Worm (Caenorhabditis elegans) whole organism, L4/young adult: ENCODE data around the gene fbxb-104.
"Not testable (repeated sequence)": the region's sequence is repeated elsewhere in the genome, so short reads cannot be mapped to it uniquely, and the experiment has no call there.

Source experiments
- W03F9.2 ChIP-seq: fragments of 150-350 bp; optimal IDR thresholded peaks from 2 replicates; lab custom pipeline; 2014; ENCODE audit warnings: missing biosample characterization, missing genetic modification characterization
- dao-5 ChIP-seq: sonication (generic microtip); optimal IDR thresholded peaks from 2 replicates; lab custom pipeline; 2016; ENCODE audit warnings: missing genotype, missing genetic modification characterization, moderate library complexity, missing compliant biosample characterization
- him-1 ChIP-seq: sonication (generic microtip); optimal IDR thresholded peaks from 2 replicates; lab custom pipeline; 2016; ENCODE audit warnings: missing genotype, missing genetic modification reagents, missing genetic modification characterization, missing compliant biosample characterization

- TF ChIP-seq dao-5, him-1, W03F9.2 (tag; lab: Kevin White, UChicago): not testable (repeated sequence)
Measured at ce11 chrII:3490797-3491196, 13.7 kb upstream of the fbxb-104 start, which contains the start of gene fbxb-112.
